Fruit fly (Drosophila melanogaster) whole organism, prepupa: ENCODE measurements around the gene CG3769.

Source experiments
- Blimp-1 ChIP-seq: fragments of 200-800 bp; sonication (Bioruptor generic); optimal IDR thresholded peaks from 3 replicates; lab custom pipeline; 2017; ENCODE audit warnings: missing biosample characterization, missing genetic modification characterization, mild to moderate bottlenecking, moderate library complexity, missing genetic modification reagents
- CG10631 ChIP-seq: fragments of 200-800 bp; sonication (Bioruptor generic); optimal IDR thresholded peaks from 2 replicates; lab custom pipeline; 2016; ENCODE audit warnings: missing biosample characterization, missing genetic modification characterization
- CG11294 ChIP-seq: fragments of 200-800 bp; sonication (Bioruptor generic); IDR thresholded peaks from 2 replicates; pipeline ENCODE4 v1.3.6; 2022; ENCODE audit warnings: missing biosample characterization, missing genetic modification characterization
- CG11762 ChIP-seq: fragments of 200-800 bp; sonication (Bioruptor generic); optimal IDR thresholded peaks from 3 replicates; lab custom pipeline; 2016; ENCODE audit warnings: missing biosample characterization, missing genetic modification characterization; ENCODE audit not compliant: insufficient read depth
- CG11902 ChIP-seq: fragments of 200-800 bp; sonication (Bioruptor generic); optimal IDR thresholded peaks from 3 replicates; lab custom pipeline; 2016; ENCODE audit warnings: missing biosample characterization, missing genetic modification characterization
- CG15336 ChIP-seq: fragments of 200-800 bp; sonication (Bioruptor generic); IDR thresholded peaks from 2 replicates; pipeline ENCODE4 v1.3.6; 2022; ENCODE audit warnings: missing biosample characterization, missing genetic modification characterization
- CG3032 ChIP-seq: fragments of 200-800 bp; optimal IDR thresholded peaks from 2 replicates; lab custom pipeline; 2019; ENCODE audit warnings: missing biosample characterization, mild to moderate bottlenecking, missing genetic modification characterization, moderate library complexity
- CG31627 ChIP-seq: fragments of 200-800 bp; sonication (Bioruptor generic); optimal IDR thresholded peaks from 3 replicates; lab custom pipeline; 2016; ENCODE audit warnings: missing biosample characterization, missing genetic modification characterization
- CG32006 ChIP-seq: fragments of 200-800 bp; sonication (Bioruptor generic); optimal IDR thresholded peaks from 3 replicates; lab custom pipeline; 2017; ENCODE audit warnings: missing biosample characterization, mild to moderate bottlenecking, missing genetic modification characterization
- CG4318 ChIP-seq: fragments of 200-800 bp; sonication (Bioruptor generic); optimal IDR thresholded peaks from 3 replicates; lab custom pipeline; 2017; ENCODE audit warnings: missing biosample characterization, mild to moderate bottlenecking, missing genetic modification characterization
- CG6792 ChIP-seq: fragments of 200-800 bp; sonication (Bioruptor generic); optimal IDR thresholded peaks from 3 replicates; lab custom pipeline; 2016; ENCODE audit warnings: missing biosample characterization, missing genetic modification characterization
- CG6808 ChIP-seq: fragments of 200-800 bp; sonication (Bioruptor generic); optimal IDR thresholded peaks from 3 replicates; lab custom pipeline; 2017; ENCODE audit warnings: missing biosample characterization, missing genetic modification characterization, mild to moderate bottlenecking, moderate library complexity, missing genetic modification reagents
- CG6854 ChIP-seq: fragments of 200-800 bp; sonication (Bioruptor generic); optimal IDR thresholded peaks from 2 replicates; lab custom pipeline; 2017; ENCODE audit warnings: missing biosample characterization, mild to moderate bottlenecking, missing genetic modification characterization
- CG7368 ChIP-seq: fragments of 200-800 bp; sonication (Bioruptor generic); optimal IDR thresholded peaks from 3 replicates; lab custom pipeline; 2016; ENCODE audit warnings: missing biosample characterization, missing genetic modification characterization
- CG8319 ChIP-seq: fragments of 200-800 bp; sonication (Bioruptor generic); optimal IDR thresholded peaks from 3 replicates; lab custom pipeline; 2016; ENCODE audit warnings: missing biosample characterization, missing genetic modification characterization
- CG8632 ChIP-seq: fragments of 200-800 bp; sonication (Bioruptor generic); optimal IDR thresholded peaks from 3 replicates; lab custom pipeline; 2016; ENCODE audit warnings: missing biosample characterization, missing genetic modification characterization
- Eip75B ChIP-seq: fragments of 200-800 bp; sonication (Bioruptor generic); optimal IDR thresholded peaks from 3 replicates; lab custom pipeline; 2016; ENCODE audit warnings: missing biosample characterization, missing genetic modification characterization
- Eip78C ChIP-seq: fragments of 200-800 bp; sonication (Bioruptor generic); peaks from one replicate; lab custom pipeline; 2016; ENCODE audit warnings: missing biosample characterization, missing genetic modification characterization
- Ets96B ChIP-seq: fragments of 200-800 bp; optimal IDR thresholded peaks from 2 replicates; lab custom pipeline; 2019; ENCODE audit warnings: missing biosample characterization, mild to moderate bottlenecking, missing genetic modification characterization, moderate library complexity
- Hr39 ChIP-seq: fragments of 200-800 bp; sonication (Bioruptor generic); optimal IDR thresholded peaks from 2 replicates; lab custom pipeline; 2016; ENCODE audit warnings: missing biosample characterization, missing genetic modification characterization
- Hr4 ChIP-seq: fragments of 200-800 bp; sonication (Bioruptor generic); optimal IDR thresholded peaks from 3 replicates; lab custom pipeline; 2016; ENCODE audit warnings: missing biosample characterization, missing genetic modification characterization
- Met ChIP-seq: fragments of 200-800 bp; sonication (Bioruptor generic); optimal IDR thresholded peaks from 3 replicates; lab custom pipeline; 2016; ENCODE audit warnings: missing biosample characterization, missing genetic modification characterization
- OdsH ChIP-seq: fragments of 200-800 bp; sonication (Bioruptor generic); optimal IDR thresholded peaks from 3 replicates; lab custom pipeline; 2016; ENCODE audit warnings: missing biosample characterization, missing genetic modification characterization
- Smox ChIP-seq: fragments of 200-800 bp; sonication (Bioruptor generic); optimal IDR thresholded peaks from 3 replicates; lab custom pipeline; 2016; ENCODE audit warnings: missing biosample characterization, missing genetic modification characterization
- Sox102F ChIP-seq: fragments of 200-800 bp; sonication (Bioruptor generic); optimal IDR thresholded peaks from 2 replicates; lab custom pipeline; 2016; ENCODE audit warnings: missing biosample characterization, mild to moderate bottlenecking, missing genetic modification characterization
- Sox15 ChIP-seq: fragments of 200-800 bp; sonication (Bioruptor generic); optimal IDR thresholded peaks from 3 replicates; lab custom pipeline; 2016; ENCODE audit warnings: missing biosample characterization, missing genetic modification characterization
- achi ChIP-seq: fragments of 200-800 bp; sonication (Bioruptor generic); optimal IDR thresholded peaks from 3 replicates; lab custom pipeline; 2016; ENCODE audit warnings: missing biosample characterization, missing genetic modification characterization
- acj6 ChIP-seq: fragments of 200-800 bp; sonication (Bioruptor generic); optimal IDR thresholded peaks from 3 replicates; lab custom pipeline; 2016; ENCODE audit warnings: missing biosample characterization, missing genetic modification characterization
- cyc ChIP-seq: fragments of 200-800 bp; sonication (Bioruptor generic); optimal IDR thresholded peaks from 3 replicates; lab custom pipeline; 2016; ENCODE audit warnings: missing biosample characterization, missing genetic modification characterization
- dac ChIP-seq: fragments of 200-800 bp; sonication (Bioruptor generic); optimal IDR thresholded peaks from 2 replicates; lab custom pipeline; 2017; ENCODE audit warnings: missing biosample characterization, mild to moderate bottlenecking, missing genetic modification characterization
- eg ChIP-seq: fragments of 200-800 bp; sonication (Bioruptor generic); IDR thresholded peaks from 3 replicates; pipeline ENCODE4 v1.3.6; 2022; ENCODE audit warnings: missing biosample characterization, missing genetic modification characterization
- esn ChIP-seq: fragments of 200-800 bp; sonication (Bioruptor generic); optimal IDR thresholded peaks from 2 replicates; lab custom pipeline; 2016; ENCODE audit warnings: missing biosample characterization, mild to moderate bottlenecking, missing genetic modification characterization, moderate library complexity
- fd59A ChIP-seq: fragments of 200-800 bp; sonication (Bioruptor generic); optimal IDR thresholded peaks from 2 replicates; lab custom pipeline; 2017; ENCODE audit warnings: missing biosample characterization, mild to moderate bottlenecking, missing genetic modification characterization, missing genetic modification reagents
- fd85E ChIP-seq: fragments of 200-800 bp; sonication (Bioruptor generic); optimal IDR thresholded peaks from 3 replicates; lab custom pipeline; 2016; ENCODE audit warnings: missing biosample characterization, missing genetic modification characterization
- lz ChIP-seq: fragments of 200-800 bp; sonication (Bioruptor generic); optimal IDR thresholded peaks from 3 replicates; lab custom pipeline; 2016; ENCODE audit warnings: missing biosample characterization, missing genetic modification characterization
- pdm3 ChIP-seq: fragments of 200-800 bp; sonication (Bioruptor generic); optimal IDR thresholded peaks from 3 replicates; lab custom pipeline; 2016; ENCODE audit warnings: missing biosample characterization, missing genetic modification characterization
- salr ChIP-seq, 2 experiments: fragments of 200-800 bp; sonication (Bioruptor generic); optimal IDR thresholded peaks; 3 replicates each; lab custom pipeline; 2016 to 2018; ENCODE audit warnings: missing biosample characterization in 2 of 2, missing genetic modification characterization in 2 of 2, mild to moderate bottlenecking in 1 of 2
- spab ChIP-seq: fragments of 200-800 bp; sonication (Bioruptor generic); optimal IDR thresholded peaks from 2 replicates; lab custom pipeline; 2017; ENCODE audit warnings: missing biosample characterization, mild to moderate bottlenecking, missing genetic modification characterization, missing genetic modification reagents
- ss ChIP-seq, 2 experiments: fragments of 200-800 bp; sonication (Bioruptor generic); optimal IDR thresholded peaks; 2 replicates in 1 of 2; 3 replicates in 1 of 2; lab custom pipeline; 2017 to 2018; ENCODE audit warnings: mild to moderate bottlenecking in 2 of 2, missing biosample characterization in 2 of 2, missing genetic modification characterization in 2 of 2, moderate library complexity in 1 of 2
- topi ChIP-seq: fragments of 200-800 bp; sonication (Bioruptor generic); optimal IDR thresholded peaks from 3 replicates; lab custom pipeline; 2016; ENCODE audit warnings: missing biosample characterization, missing genetic modification characterization
- vri ChIP-seq: fragments of 200-800 bp; sonication (Bioruptor generic); optimal IDR thresholded peaks from 3 replicates; lab custom pipeline; 2016; ENCODE audit warnings: missing biosample characterization, mild to moderate bottlenecking, missing genetic modification characterization

The CG3769 gene

DNA sequence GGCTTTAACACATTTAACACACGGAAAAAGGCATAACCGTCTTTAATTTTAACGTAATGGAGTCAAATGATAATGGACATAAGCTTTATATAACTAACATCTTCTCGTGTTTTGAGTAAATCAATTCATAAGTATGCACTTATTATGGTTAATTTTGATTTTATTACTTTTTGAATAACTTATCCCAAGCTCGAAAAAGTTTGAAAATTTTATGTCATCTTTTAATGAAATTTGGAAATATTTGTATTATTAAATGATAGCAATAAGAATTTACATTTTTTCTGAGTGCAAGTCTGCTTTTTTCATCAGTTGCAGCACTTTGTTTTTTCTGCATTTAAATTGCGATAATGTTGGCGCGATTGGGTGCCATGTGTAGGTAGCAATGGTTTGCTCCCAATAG lies 12.6 kb downstream of the CG3769 start (continued):
- TF ChIP-seq CG11294 (peak; percentile 35; the same call in 1 of the 2 replicates), CG6792 (peak; percentile 39), Hr4 (GFP tag; lab: Kevin White, UChicago) (peak; percentile 59), CG10631 (peak; percentile 68), pdm3 (GFP tag; lab: Kevin White, UChicago) (peak; percentile 71), Hr39 (peak; percentile 33), fd85E (GFP tag; lab: Kevin White, UChicago) (no peak), Ets96B (tag; lab: Kevin White, UChicago) (peak; percentile 68), salr (GFP tag; optimal IDR thresholded peaks at IDR 0.05; lab: Kevin White, UChicago) (peak in 1 of 2 experiments; percentile 69), Sox102F (GFP tag; lab: Kevin White, UChicago) (peak; percentile 42), fd59A (GFP tag; lab: Kevin White, UChicago) (peak; percentile 36), Eip75B (GFP tag; lab: Kevin White, UChicago) (peak; percentile 57), cyc (GFP tag; lab: Kevin White, UChicago) (peak; percentile 32), CG15336 (GFP tag; lab: Robert Waterston, UW) (peak; percentile 78), ss (GFP tag; optimal IDR thresholded peaks at IDR 0.05; lab: Kevin White, UChicago) (peak; percentile 10 to 41), dac (GFP tag; lab: Kevin White, UChicago) (peak; percentile 3), achi (GFP tag; lab: Kevin White, UChicago) (peak; percentile 71), CG3032 (tag; lab: Kevin White, UChicago) (peak; percentile 53), eg (peak; percentile 82), CG8319 (GFP tag; lab: Kevin White, UChicago) (peak; percentile 13), lz (peak; percentile 50)

DNA sequence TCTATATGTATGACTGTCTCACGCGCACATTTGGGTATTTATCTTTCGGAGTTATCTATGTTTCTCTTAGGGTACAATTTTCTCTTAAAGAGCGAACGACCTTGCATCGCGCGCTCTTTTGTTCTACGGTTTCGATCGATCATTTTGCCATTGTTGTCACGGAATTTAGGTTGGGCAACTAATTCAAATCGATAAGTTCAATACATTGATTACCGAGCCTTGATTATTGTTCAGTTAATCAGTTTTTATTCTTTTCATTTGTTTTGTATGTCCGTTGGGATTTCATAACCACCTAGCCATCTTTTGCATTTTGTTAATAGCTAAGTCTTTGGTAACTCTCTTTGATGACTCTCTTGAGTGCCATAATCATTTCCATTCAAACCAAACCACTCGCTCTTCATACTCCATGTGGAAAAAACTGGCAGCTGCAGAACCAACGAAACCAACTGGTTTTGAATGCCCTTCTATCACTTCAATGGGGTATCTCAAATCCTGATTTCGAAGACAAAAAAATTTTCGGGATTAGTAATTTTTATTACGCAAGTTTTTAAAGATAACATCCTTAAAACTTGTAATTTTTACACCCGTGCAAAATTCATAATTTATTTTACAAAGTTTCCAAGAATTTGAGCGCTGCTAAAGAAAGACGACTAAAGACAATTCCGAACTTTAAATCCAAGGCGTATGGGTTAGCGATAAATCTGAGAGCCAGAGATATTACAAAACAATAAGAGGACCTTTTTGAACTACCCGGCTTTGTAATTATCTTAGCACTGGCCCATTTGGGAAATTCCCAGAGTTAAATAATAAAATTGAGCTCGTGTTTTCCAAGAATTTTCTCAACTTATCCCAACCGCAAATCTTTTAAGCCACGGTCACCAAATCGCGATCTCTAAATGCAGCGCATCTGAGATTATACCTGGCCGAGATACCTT lies 13.4 kb downstream of the CG3769 start:
- TF ChIP-seq spab (GFP tag; lab: Kevin White, UChicago) (no peak), Eip78C (peak; percentile 51), eg (peak; percentile 4; the same call in 2 of the 3 replicates), CG32006 (peak; percentile 43), CG11762 (GFP tag; lab: Kevin White, UChicago) (no peak), OdsH (GFP tag; lab: Kevin White, UChicago) (peak; percentile 20), Sox15 (GFP tag; lab: Kevin White, UChicago) (peak; percentile 31), CG8632 (GFP tag; lab: Kevin White, UChicago) (peak; percentile 50), Hr39 (peak; percentile 57), CG6808 (peak; percentile 31), topi (GFP tag; lab: Kevin White, UChicago) (peak; percentile 60), vri (GFP tag; lab: Kevin White, UChicago) (peak; percentile 75), CG6854 (GFP tag; lab: Kevin White, UChicago) (no peak), cyc (GFP tag; lab: Kevin White, UChicago) (peak; percentile 1), CG7368 (no peak), Met (GFP tag; lab: Kevin White, UChicago) (peak; percentile 25), Hr4 (GFP tag; lab: Kevin White, UChicago) (peak; percentile 19), ss (GFP tag; optimal IDR thresholded peaks at IDR 0.05; lab: Kevin White, UChicago) (no peak), acj6 (peak; percentile 9), CG31627 (GFP tag; lab: Kevin White, UChicago) (peak; percentile 39), pdm3 (GFP tag; lab: Kevin White, UChicago) (no peak), CG4318 (GFP tag; lab: Kevin White, UChicago) (peak; percentile 15), CG11902 (GFP tag; lab: Kevin White, UChicago) (peak; percentile 30), esn (GFP tag; lab: Kevin White, UChicago) (peak; percentile 73), Smox (GFP tag; lab: Kevin White, UChicago) (peak; percentile 25), salr (GFP tag; optimal IDR thresholded peaks at IDR 0.05; lab: Kevin White, UChicago) (peak in 1 of 2 experiments; percentile 37), Blimp-1 (GFP tag; lab: Kevin White, UChicago) (no peak), lz (peak; percentile 66), Eip75B (GFP tag; lab: Kevin White, UChicago) (peak; percentile 70)
